Fruit fly (Drosophila melanogaster): Measurements from ENCODE around the gene ZnT77C.
A peak's percentile ranks its signal among the peaks of the same experiment; 100 is the strongest.

- TF ChIP-seq CG8478 (optimal IDR thresholded peaks at IDR 0.05), result no peak
- peak; percentile 39 to 42 for TF ChIP-seq CTCF (optimal IDR thresholded peaks at IDR 0.05)
Measured at dm6 chr3L:20516519-20517178, 21.9 kb upstream of the ZnT77C start.

Data from S2 (cell line).